Worm (Caenorhabditis elegans) whole organism, L4/young adult: ENCODE results near the gene wbp-2.

Experiments
- W03F9.2 ChIP-seq: fragments of 150-350 bp; optimal IDR thresholded peaks from 2 replicates; lab custom pipeline; 2014; ENCODE audit warnings: missing biosample characterization, missing genetic modification characterization
- him-1 ChIP-seq: sonication (generic microtip); optimal IDR thresholded peaks from 2 replicates; lab custom pipeline; 2016; ENCODE audit warnings: missing genotype, missing genetic modification reagents, missing genetic modification characterization, missing compliant biosample characterization

ce11 chrII:9289127-9289526 is 40.4 kb upstream of the wbp-2 start:
- no peak for TF ChIP-seq him-1 (tag; lab: Kevin White, UChicago)
- no peak for TF ChIP-seq W03F9.2 (tag; lab: Kevin White, UChicago)
